Fruit fly (Drosophila melanogaster) whole organism, wandering third instar larva: ENCODE data around the gene ranshi.

Experiments used
- Abd-B ChIP-seq: fragments of >200 bp; optimal IDR thresholded peaks from 2 replicates; lab custom pipeline; 2017; ENCODE audit warnings: missing biosample characterization, missing genetic modification characterization
- CG9705 ChIP-seq: fragments of 200-800 bp; sonication (Bioruptor generic); optimal IDR thresholded peaks from 2 replicates; lab custom pipeline; 2018; ENCODE audit warnings: missing biosample characterization, mild to moderate bottlenecking, missing genetic modification characterization
- CrebA ChIP-seq: fragments of 200-800 bp; sonication (Bioruptor generic); optimal IDR thresholded peaks from 2 replicates; lab custom pipeline; 2016; ENCODE audit warnings: missing biosample characterization, mild to moderate bottlenecking, missing genetic modification characterization, borderline replicate concordance
- Dfd ChIP-seq: fragments of >200 bp; optimal IDR thresholded peaks from 2 replicates; lab custom pipeline; 2017; ENCODE audit warnings: missing biosample characterization, missing genetic modification characterization
- Dif ChIP-seq: fragments of 200-275, 200-300 bp; sonication (Bioruptor generic); optimal IDR thresholded peaks from 2 replicates; lab custom pipeline; 2018; ENCODE audit warnings: missing biosample characterization, missing genetic modification characterization; ENCODE audit not compliant: partially characterized antibody
- GATAd ChIP-seq: sonication (Bioruptor generic); optimal IDR thresholded peaks from 2 replicates; lab custom pipeline; 2016; ENCODE audit warnings: missing biosample characterization, missing genetic modification characterization
- HLH106 ChIP-seq: fragments of 200-800 bp; optimal IDR thresholded peaks from 3 replicates; lab custom pipeline; 2019; ENCODE audit warnings: missing biosample characterization, mild to moderate bottlenecking, missing genetic modification characterization, moderate library complexity
- Hnf4 ChIP-seq: fragments of 200-800 bp; sonication (Bioruptor generic); optimal IDR thresholded peaks from 2 replicates; lab custom pipeline; 2016; ENCODE audit warnings: missing biosample characterization, mild to moderate bottlenecking, missing genetic modification characterization
- Hr78 ChIP-seq: fragments of >200 bp; optimal IDR thresholded peaks from 2 replicates; lab custom pipeline; 2017; ENCODE audit warnings: missing biosample characterization, missing genetic modification characterization
- Hr83 ChIP-seq: fragments of 200-300 bp; sonication (Bioruptor generic); optimal IDR thresholded peaks from 2 replicates; lab custom pipeline; 2016; ENCODE audit warnings: missing biosample characterization, mild to moderate bottlenecking, missing genetic modification characterization, moderate library complexity; ENCODE audit not compliant: poor library complexity, severe bottlenecking
- Mio ChIP-seq: sonication (Bioruptor generic); optimal IDR thresholded peaks from 2 replicates; lab custom pipeline; 2016; ENCODE audit warnings: missing biosample characterization, missing genetic modification characterization
- Rel ChIP-seq, 2 experiments: fragments of 200-800 bp; sonication (Bioruptor generic) in 1 of 2; optimal IDR thresholded peaks; 2 replicates in 1 of 2; 3 replicates in 1 of 2; lab custom pipeline; 2016 to 2019; ENCODE audit warnings: mild to moderate bottlenecking in 2 of 2, missing biosample characterization in 2 of 2, missing genetic modification characterization in 2 of 2, moderate library complexity in 1 of 2
- Sp1 ChIP-seq: fragments of 200-800 bp; sonication (Bioruptor generic); optimal IDR thresholded peaks from 3 replicates; lab custom pipeline; 2019; ENCODE audit warnings: missing biosample characterization, mild to moderate bottlenecking, missing genetic modification characterization, moderate library complexity
- Vsx2 ChIP-seq: fragments of 200-300, 225-300 bp; sonication (Bioruptor generic); optimal IDR thresholded peaks from 2 replicates; lab custom pipeline; 2018; ENCODE audit warnings: missing biosample characterization, missing genetic modification characterization; ENCODE audit not compliant: partially characterized antibody
- br ChIP-seq: fragments of 200-800 bp; sonication (Bioruptor generic); optimal IDR thresholded peaks from 2 replicates; lab custom pipeline; 2016; ENCODE audit warnings: missing biosample characterization, missing genetic modification characterization
- brk ChIP-seq: fragments of 200-800 bp; sonication (Bioruptor generic); optimal IDR thresholded peaks from 2 replicates; lab custom pipeline; 2016; ENCODE audit warnings: missing biosample characterization, mild to moderate bottlenecking, missing genetic modification characterization
- dl ChIP-seq, 2 experiments: fragments of 175-275, 200-275 bp in 1 of 2; fragments of 200-275 bp in 1 of 2; sonication (Bioruptor generic); optimal IDR thresholded peaks; lab custom pipeline; 2018; ENCODE audit warnings: mild to moderate bottlenecking in 2 of 2, missing biosample characterization in 2 of 2, missing genetic modification characterization in 2 of 2, moderate library complexity in 2 of 2; ENCODE audit not compliant: partially characterized antibody in 2 of 2, insufficient read depth in 1 of 2
- fru ChIP-seq: fragments of 200-800 bp; sonication (Bioruptor generic); optimal IDR thresholded peaks from 3 replicates; lab custom pipeline; 2016; ENCODE audit warnings: missing biosample characterization, mild to moderate bottlenecking, missing genetic modification characterization
- h ChIP-seq: fragments of 200-800 bp; sonication (Bioruptor generic); optimal IDR thresholded peaks from 3 replicates; lab custom pipeline; 2016; ENCODE audit warnings: missing biosample characterization, mild to moderate bottlenecking, missing genetic modification characterization
- jim ChIP-seq: fragments of 175-275, 200-325 bp; sonication (Bioruptor generic); optimal IDR thresholded peaks from 2 replicates; lab custom pipeline; 2016; ENCODE audit warnings: missing biosample characterization, mild to moderate bottlenecking, missing genetic modification characterization
- pan ChIP-seq: fragments of >200 bp; optimal IDR thresholded peaks from 2 replicates; lab custom pipeline; 2017
- rgr ChIP-seq: fragments of 200-800 bp; sonication (Bioruptor generic); optimal IDR thresholded peaks from 3 replicates; lab custom pipeline; 2016; ENCODE audit warnings: missing biosample characterization, mild to moderate bottlenecking, missing genetic modification characterization
- sage ChIP-seq: fragments of 200-800 bp; sonication (Bioruptor generic); optimal IDR thresholded peaks from 2 replicates; lab custom pipeline; 2016; ENCODE audit warnings: missing biosample characterization, mild to moderate bottlenecking, missing genetic modification characterization
- tai ChIP-seq: sonication (Bioruptor generic); optimal IDR thresholded peaks from 2 replicates; lab custom pipeline; 2016; ENCODE audit warnings: missing biosample characterization, missing genetic modification characterization
- woc ChIP-seq: sonication (Bioruptor generic); optimal IDR thresholded peaks from 2 replicates; lab custom pipeline; 2016; ENCODE audit warnings: missing biosample characterization, mild to moderate bottlenecking, missing genetic modification characterization

ranshi gene

DNA sequence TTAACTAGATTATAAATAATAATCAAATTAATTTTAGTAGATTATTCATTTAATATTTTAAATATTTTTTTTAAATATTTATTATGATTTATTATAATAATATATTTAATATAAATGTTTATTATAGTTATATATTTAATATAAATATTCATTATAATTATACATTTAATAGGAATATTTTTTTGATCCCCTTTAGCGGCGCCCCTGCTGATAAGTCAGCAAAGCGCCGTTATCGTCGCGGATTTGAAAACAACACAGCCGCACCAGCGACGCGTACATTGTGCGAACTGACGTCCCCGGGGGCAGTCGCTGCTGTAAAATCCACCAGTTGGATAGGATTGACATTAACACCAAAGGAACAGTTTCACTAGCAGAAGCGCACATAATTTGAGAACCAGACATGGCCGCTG, 16.8 kb downstream of the ranshi start, which contains the start of gene CG8112 (continued):
- TF ChIP-seq rgr (GFP tag; lab: Kevin White, UChicago): peak; percentile 33
- no peak for TF ChIP-seq dl (GFP tag; optimal IDR thresholded peaks at IDR 0.05; lab: Kevin White, UChicago; ENCODE audit: insufficient read depth in 1 of 2, partially characterized antibody in 2 of 2)
- no peak for TF ChIP-seq Hr78
- TF ChIP-seq, all 38 proteins: peak for 10

DNA sequence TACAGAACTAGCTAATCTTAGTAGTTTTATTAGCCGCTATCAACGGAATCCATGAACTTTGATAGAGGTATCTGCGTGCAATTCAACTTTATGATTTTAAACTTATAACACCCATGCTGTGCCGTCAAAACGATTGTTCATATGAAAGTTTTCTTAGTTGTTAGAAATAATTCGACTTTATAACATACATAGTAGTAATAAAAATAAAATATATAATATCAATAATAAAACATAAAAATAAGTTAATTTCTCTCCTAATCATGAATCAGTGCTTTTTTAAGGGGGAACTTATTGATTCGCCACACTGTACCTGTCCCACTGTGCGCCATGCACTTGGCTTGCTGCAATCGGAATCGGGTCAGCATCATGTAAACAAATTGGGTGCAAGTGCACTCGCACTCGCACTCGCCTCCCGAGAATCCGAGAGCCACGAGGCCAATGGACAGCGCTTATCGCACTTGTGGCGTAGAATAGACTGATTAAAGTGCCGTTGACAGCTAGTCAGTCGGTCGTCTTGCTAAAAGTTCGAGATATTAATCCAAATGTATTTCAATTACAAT, 17.5 kb downstream of the ranshi start:
- TF ChIP-seq Hr83 (GFP tag; lab: Kevin White, UChicago): peak; percentile 4
- TF ChIP-seq tai (GFP tag; lab: Kevin White, UChicago): no peak
- peak; percentile 11 for TF ChIP-seq Dif (GFP tag; lab: Kevin White, UChicago)
- TF ChIP-seq CG9705 (GFP tag; lab: Kevin White, UChicago): no peak
- TF ChIP-seq sage (GFP tag; lab: Kevin White, UChicago): no peak
- TF ChIP-seq, all 38 proteins: peak for 2

DNA sequence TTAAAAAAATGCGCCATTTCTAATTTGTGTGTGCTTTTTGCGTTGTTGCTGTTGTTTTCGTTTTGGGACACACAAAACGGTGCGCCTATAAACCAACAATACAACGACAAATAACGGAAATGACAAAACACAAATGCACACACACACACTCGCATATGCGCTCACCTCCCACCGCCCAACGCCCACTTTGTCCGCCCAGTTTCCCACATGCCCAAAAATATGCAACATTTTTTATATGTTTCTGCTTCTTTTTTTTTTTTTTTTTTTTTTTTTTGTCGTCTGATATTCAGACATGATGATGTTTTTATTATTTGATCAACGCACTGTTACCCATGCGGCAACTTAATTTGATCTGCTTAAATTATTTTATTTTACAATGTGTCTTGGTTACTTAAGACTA, 22.3 kb downstream of the ranshi start:
- TF ChIP-seq CrebA (no peak), Rel (GFP tag; optimal IDR thresholded peaks at IDR 0.05; lab: Kevin White, UChicago) (no peak), Rel (tag; optimal IDR thresholded peaks at IDR 0.05; lab: Kevin White, UChicago) (no peak), Abd-B (GFP tag; lab: Kevin White, UChicago) (no peak)

DNA sequence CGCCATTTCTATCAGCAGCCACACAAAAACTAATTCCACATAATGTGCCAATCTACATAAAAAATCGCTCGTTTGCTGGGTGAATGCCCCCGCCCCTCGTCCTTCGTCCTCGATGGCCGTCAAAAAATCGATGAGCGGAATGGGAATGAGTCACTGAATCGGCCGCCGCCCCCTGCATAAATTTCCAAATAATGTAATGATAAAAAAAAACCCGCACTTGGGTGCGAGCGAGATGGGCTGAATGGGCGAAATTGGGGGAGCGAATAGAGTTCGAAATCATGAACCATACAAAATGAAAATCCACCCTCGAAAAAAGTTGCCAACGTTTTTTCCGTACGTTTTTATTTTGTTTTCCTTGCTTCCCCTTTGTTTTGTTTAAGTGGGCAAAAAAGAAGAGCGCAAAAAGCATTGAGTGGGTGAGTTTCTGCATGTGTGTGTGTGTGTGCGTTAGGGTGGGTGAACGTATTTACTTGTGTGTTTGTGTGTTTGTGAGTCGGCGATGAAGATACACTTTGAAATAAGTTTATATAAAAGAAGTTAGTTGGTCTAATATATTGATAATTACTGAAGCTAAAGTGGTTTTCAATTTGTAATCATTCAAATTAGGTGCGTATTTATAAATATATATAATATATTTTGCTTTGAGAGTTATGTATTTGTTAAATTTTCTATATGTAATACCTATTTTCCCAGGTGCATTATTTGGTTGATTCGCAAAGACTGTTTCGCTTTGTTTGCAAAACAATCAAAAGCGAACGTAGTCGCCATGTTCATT, 24.0 kb downstream of the ranshi start:
- TF ChIP-seq Dfd (GFP tag; lab: Kevin White, UChicago): peak; percentile 68
- TF ChIP-seq tai (GFP tag; lab: Kevin White, UChicago): no peak
- TF ChIP-seq Sp1 (GFP tag; lab: Kevin White, UChicago): peak; percentile 59
- TF ChIP-seq, all 38 proteins: peak for 2

DNA sequence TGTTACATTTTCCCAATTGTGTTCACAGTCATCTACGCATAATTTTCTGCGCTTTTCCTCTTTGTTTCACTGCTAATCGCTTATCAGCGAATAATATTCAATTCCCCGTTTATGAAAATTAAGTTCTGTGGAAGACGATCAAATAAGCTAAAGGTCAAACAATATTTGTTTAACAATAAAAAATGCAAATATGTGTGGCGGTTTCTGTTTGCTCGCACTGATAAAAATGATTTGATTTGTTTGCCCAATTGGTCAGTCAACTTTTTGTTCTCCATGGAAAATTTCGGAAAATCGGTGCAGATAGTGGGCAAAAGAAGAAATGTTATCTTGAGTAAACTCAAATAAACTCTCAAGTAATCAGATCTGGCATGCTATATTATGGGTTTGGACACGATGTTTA, 24.8 kb downstream of the ranshi start:
- TF ChIP-seq Sp1 (GFP tag; lab: Kevin White, UChicago): no peak
- TF ChIP-seq rgr (GFP tag; lab: Kevin White, UChicago): no peak
- no peak for TF ChIP-seq br (GFP tag; lab: Kevin White, UChicago)
- TF ChIP-seq tai (GFP tag; lab: Kevin White, UChicago): no peak
- TF ChIP-seq Hr78: no peak
- TF ChIP-seq CG9705 (GFP tag; lab: Kevin White, UChicago): no peak
- no peak for TF ChIP-seq dl (GFP tag; optimal IDR thresholded peaks at IDR 0.05; lab: Kevin White, UChicago; ENCODE audit: insufficient read depth in 1 of 2, partially characterized antibody in 2 of 2)
- TF ChIP-seq jim (GFP tag; lab: Kevin White, UChicago): no peak
- TF ChIP-seq Hr83 (GFP tag; lab: Kevin White, UChicago): no peak
- no peak for TF ChIP-seq brk (GFP tag; lab: Kevin White, UChicago)
- TF ChIP-seq HLH106: no peak
- no peak for TF ChIP-seq Abd-B (GFP tag; lab: Kevin White, UChicago)
- TF ChIP-seq GATAd (GFP tag; lab: Kevin White, UChicago): no peak
- no peak for TF ChIP-seq Vsx2 (GFP tag; lab: Kevin White, UChicago)
- no peak for TF ChIP-seq h (GFP tag; lab: Kevin White, UChicago)
- TF ChIP-seq pan (lab: Kevin White, UChicago): no peak
- no peak for TF ChIP-seq Hnf4

DNA sequence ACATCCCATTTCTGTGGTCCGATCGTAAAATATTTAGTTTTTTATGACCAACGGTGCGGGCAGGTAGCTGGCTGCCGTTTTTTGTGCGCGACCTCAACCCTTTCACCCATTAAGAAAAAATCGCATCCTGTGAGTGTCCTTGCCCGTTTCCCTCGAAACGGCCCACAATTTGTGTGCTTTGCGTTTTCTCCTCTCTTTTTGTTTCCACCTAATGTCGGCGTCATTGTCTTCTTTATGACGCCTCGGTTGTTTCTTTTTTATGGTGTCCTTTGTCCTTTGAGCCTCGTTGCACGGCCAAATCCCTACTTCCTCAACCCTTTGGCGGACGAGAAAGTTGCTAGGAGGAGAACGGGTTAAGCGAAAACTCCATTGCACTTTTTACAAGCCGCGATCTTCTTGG, 28.3 kb downstream of the ranshi start:
- TF ChIP-seq br (GFP tag; lab: Kevin White, UChicago) (no peak), CG9705 (GFP tag; lab: Kevin White, UChicago) (no peak)

DNA sequence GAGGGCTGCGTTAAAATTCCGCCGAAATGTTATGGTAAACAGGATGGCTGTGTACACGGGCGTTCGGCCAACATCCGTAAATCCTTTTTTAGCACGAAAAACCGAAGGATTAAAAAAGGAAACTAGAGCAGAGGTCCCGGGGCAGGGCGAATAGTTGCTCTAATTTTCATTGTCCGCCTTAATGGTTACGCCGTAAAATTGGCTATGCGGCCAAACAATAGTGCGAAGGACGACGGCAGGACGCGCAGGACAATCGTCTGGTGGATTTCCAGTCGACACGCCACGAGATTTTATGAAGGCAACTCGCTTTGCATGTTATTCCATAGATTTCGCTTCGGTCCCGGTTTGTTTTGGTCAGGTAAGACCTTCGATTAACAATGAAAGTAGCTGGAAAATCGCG, 28.8 kb downstream of the ranshi start:
- TF ChIP-seq Dif (GFP tag; lab: Kevin White, UChicago) (no peak), jim (GFP tag; lab: Kevin White, UChicago) (no peak), woc (GFP tag; lab: Kevin White, UChicago) (no peak), dl (GFP tag; optimal IDR thresholded peaks at IDR 0.05; lab: Kevin White, UChicago; ENCODE audit: insufficient read depth in 1 of 2, partially characterized antibody in 2 of 2) (no peak), GATAd (GFP tag; lab: Kevin White, UChicago) (no peak), brk (GFP tag; lab: Kevin White, UChicago) (no peak), sage (GFP tag; lab: Kevin White, UChicago) (no peak), br (GFP tag; lab: Kevin White, UChicago) (no peak), fru (no peak), Rel (GFP tag; optimal IDR thresholded peaks at IDR 0.05; lab: Kevin White, UChicago) (no peak), Rel (tag; optimal IDR thresholded peaks at IDR 0.05; lab: Kevin White, UChicago) (no peak), tai (GFP tag; lab: Kevin White, UChicago) (no peak), Mio (GFP tag; lab: Kevin White, UChicago) (no peak)
